Fruit fly (Drosophila melanogaster): ENCODE measurements around the gene CG7044.
A peak's percentile ranks its signal among the peaks of the same experiment; 100 is the strongest.

Gene CG7044

dm6 chr3R:21150090-21150489 lies 48.6 kb upstream of the CG7044 start (continued):
- TF ChIP-seq nom (GFP tag; optimal IDR thresholded peaks at IDR 0.05) (peak; percentile 22), CG14441 (GFP tag; IDR thresholded peaks at IDR 0.05) (no peak), cwo (GFP tag; optimal IDR thresholded peaks at IDR 0.05) (peak; percentile 59), pita (GFP tag; optimal IDR thresholded peaks at IDR 0.05) (no peak), gcm (GFP tag; optimal IDR thresholded peaks at IDR 0.05) (peak; percentile 42), CG15479 (GFP tag; optimal IDR thresholded peaks at IDR 0.05) (peak; percentile 65), sens (GFP tag) (peak; percentile 8), crol (GFP tag; IDR thresholded peaks at IDR 0.05) (peak; percentile 61), z (GFP tag; IDR thresholded peaks at IDR 0.05) (no peak), gce (GFP tag; IDR thresholded peaks at IDR 0.05) (no peak), Med (GFP tag) (peak; percentile 14)

- TF ChIP-seq Adf1 (GFP tag; IDR thresholded peaks at IDR 0.05): no peak
- TF ChIP-seq CG2678 (tag; optimal IDR thresholded peaks at IDR 0.05): no peak
- TF ChIP-seq tll (GFP tag; optimal IDR thresholded peaks at IDR 0.05): no peak
- TF ChIP-seq sisA (GFP tag; IDR thresholded peaks at IDR 0.05): no peak
- no peak for TF ChIP-seq CG6854 (GFP tag; optimal IDR thresholded peaks at IDR 0.05)
- no peak for TF ChIP-seq CG16815 (GFP tag; optimal IDR thresholded peaks at IDR 0.05)
- no peak for TF ChIP-seq CG12299 (tag; optimal IDR thresholded peaks at IDR 0.05)
- no peak for TF ChIP-seq CG17802 (tag; optimal IDR thresholded peaks at IDR 0.05)
- peak; percentile 69 for TF ChIP-seq exex (tag; optimal IDR thresholded peaks at IDR 0.05)
- TF ChIP-seq Fer2 (tag; optimal IDR thresholded peaks at IDR 0.05): no peak
- no peak for TF ChIP-seq BEAF-32 (GFP tag; optimal IDR thresholded peaks at IDR 0.05)
- TF ChIP-seq CG5180 (GFP tag; optimal IDR thresholded peaks at IDR 0.05): no peak
- no peak for TF ChIP-seq Doc2 (GFP tag; IDR thresholded peaks at IDR 0.05)
- no peak for TF ChIP-seq CHES-1-like (GFP tag; optimal IDR thresholded peaks at IDR 0.05)
- no peak for TF ChIP-seq otp (GFP tag; IDR thresholded peaks at IDR 0.05)
- TF ChIP-seq gcm (GFP tag; optimal IDR thresholded peaks at IDR 0.05): no peak
- TF ChIP-seq CG12769 (tag; optimal IDR thresholded peaks at IDR 0.05): no peak
- no peak for TF ChIP-seq CG18764 (GFP tag; optimal IDR thresholded peaks at IDR 0.05)
- TF ChIP-seq CG11504 (tag; optimal IDR thresholded peaks at IDR 0.05): no peak
- no peak for TF ChIP-seq CG3847 (GFP tag; IDR thresholded peaks at IDR 0.05)
- no peak for TF ChIP-seq z (GFP tag; IDR thresholded peaks at IDR 0.05)
- TF ChIP-seq Dfd (GFP tag; optimal IDR thresholded peaks at IDR 0.05): no peak
- TF ChIP-seq Pdp1 (GFP tag; optimal IDR thresholded peaks at IDR 0.05): peak in 1 of 2 experiments; percentile 71
- no peak for TF ChIP-seq CG11085 (GFP tag; IDR thresholded peaks at IDR 0.05)
- TF ChIP-seq HmgZ (tag; optimal IDR thresholded peaks at IDR 0.05): no peak
- TF ChIP-seq CG15011 (GFP tag; optimal IDR thresholded peaks at IDR 0.05): peak; percentile 4
- no peak for TF ChIP-seq disco-r (GFP tag; optimal IDR thresholded peaks at IDR 0.05)
- no peak for TF ChIP-seq Hr3 (GFP tag; optimal IDR thresholded peaks at IDR 0.05)
- no peak for TF ChIP-seq unc-4 (GFP tag; IDR thresholded peaks at IDR 0.05; ENCODE audit: partially characterized antibody)
- TF ChIP-seq E2f1 (GFP tag; IDR thresholded peaks at IDR 0.05): no peak
- no peak for TF ChIP-seq fu2 (GFP tag; optimal IDR thresholded peaks at IDR 0.05)
- TF ChIP-seq YL-1 (GFP tag; optimal IDR thresholded peaks at IDR 0.05): no peak
- no peak for TF ChIP-seq dati (GFP tag; IDR thresholded peaks at IDR 0.05)
- no peak for TF ChIP-seq al (GFP tag; IDR thresholded peaks at IDR 0.05)
- TF ChIP-seq Atf-2 (GFP tag; optimal IDR thresholded peaks at IDR 0.05): no peak
- no peak for TF ChIP-seq p53 (GFP tag; optimal IDR thresholded peaks at IDR 0.05)
- TF ChIP-seq nmo (GFP tag; optimal IDR thresholded peaks at IDR 0.05): no peak
- TF ChIP-seq bcd (GFP tag; optimal IDR thresholded peaks at IDR 0.05): no peak
- 0 out of 2 replicates have a peak, but pooled peaks have one; percentile 22 for TF ChIP-seq Taf1 (GFP tag; IDR thresholded peaks at IDR 0.05)
- TF ChIP-seq dmrt11E (tag; optimal IDR thresholded peaks at IDR 0.05): no peak
- no peak for TF ChIP-seq CG2889 (GFP tag; IDR thresholded peaks at IDR 0.05)
Observed at dm6 chr3R:21141341-21141740, 39.8 kb upstream of the CG7044 start.
